Worm (Caenorhabditis elegans) whole organism, L4 larva: Measurements from ENCODE around the gene gln-2.
A peak's percentile ranks its signal among the peaks of the same experiment; 100 is the strongest.

Source experiments
- T20F7.1 ChIP-seq: fragments of 200-800 bp; sonication (Bioruptor generic); optimal IDR thresholded peaks from 2 replicates; lab custom pipeline; 2018; ENCODE audit warnings: mild to moderate bottlenecking, missing genetic modification characterization, missing compliant biosample characterization
- lin-13 ChIP-seq: fragments of 150-350 bp; optimal IDR thresholded peaks from 2 replicates; lab custom pipeline; 2014; ENCODE audit warnings: missing biosample characterization, missing genetic modification reagents, missing genetic modification characterization
- nhr-76 ChIP-seq: fragments of 150-350 bp; optimal IDR thresholded peaks from 2 replicates; lab custom pipeline; 2014; ENCODE audit warnings: missing biosample characterization, missing genetic modification characterization
- unc-130 ChIP-seq: sonication (generic microtip); optimal IDR thresholded peaks from 2 replicates; lab custom pipeline; 2016; ENCODE audit warnings: missing genetic modification reagents, missing genetic modification characterization, missing compliant biosample characterization

DNA sequence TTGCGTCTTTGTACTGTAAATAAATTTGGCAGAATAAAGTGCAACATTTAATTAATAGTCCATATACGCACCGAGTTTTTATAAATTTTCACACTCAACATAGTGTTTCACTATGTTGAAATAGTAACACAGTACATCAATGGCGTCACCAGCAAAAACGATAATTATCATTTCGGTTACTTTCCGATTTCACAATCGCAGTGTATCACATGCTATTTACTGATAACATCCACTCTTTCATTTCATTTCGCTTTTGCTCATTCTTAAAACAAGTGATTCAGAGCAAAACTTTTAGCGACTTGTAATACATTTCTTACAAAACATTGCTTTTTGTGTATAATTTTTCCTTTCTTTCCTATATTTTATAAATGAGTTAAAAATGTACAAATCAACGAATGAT, 30.9 kb downstream of the gln-2 start, which contains the start of gene cbp-3:
- TF ChIP-seq T20F7.1 (GFP tag; lab: Kevin White, UChicago) (peak; percentile 14), unc-130 (GFP tag; lab: Kevin White, UChicago) (no peak), nhr-76 (no peak), lin-13 (GFP tag; lab: Kevin White, UChicago) (no peak)
